Worm (Caenorhabditis elegans): Measurements from ENCODE around the gene C36E6.2.
A peak's percentile ranks its signal among the peaks of the same experiment; 100 is the strongest.

C36E6.2 gene

ce11 chrX:17420585-17421459 lies 30.6 kb upstream of the C36E6.2 start (continued):
- no peak for TF ChIP-seq F49E8.2 (tag; optimal IDR thresholded peaks at IDR 0.05; ENCODE audit: insufficient read depth)
- TF ChIP-seq somi-1 (GFP tag; optimal IDR thresholded peaks at IDR 0.05) = no peak
- no peak for TF ChIP-seq nhr-179 (tag; optimal IDR thresholded peaks at IDR 0.05)
- TF ChIP-seq egrh-3 (GFP tag; IDR thresholded peaks at IDR 0.05) = peak; percentile 74; the same call in 1 of the 2 replicates
- no peak for TF ChIP-seq nfya-2 (GFP tag; IDR thresholded peaks at IDR 0.05)
- TF ChIP-seq mes-4 (tag; optimal IDR thresholded peaks at IDR 0.05) = no peak
- TF ChIP-seq hlh-26 (GFP tag; conservative IDR thresholded peaks at IDR 0.05) = no peak
- no peak for TF ChIP-seq hsf-1 (GFP tag; IDR thresholded peaks at IDR 0.05)
- TF ChIP-seq ets-4 (GFP tag; optimal IDR thresholded peaks at IDR 0.05) = no peak
- no peak for TF ChIP-seq die-1 (tag; optimal IDR thresholded peaks at IDR 0.05)
- no peak for TF ChIP-seq tbp1 (GFP tag; optimal IDR thresholded peaks at IDR 0.05)
- no peak for TF ChIP-seq rec-8 (tag; optimal IDR thresholded peaks at IDR 0.05)
- no peak for TF ChIP-seq C06A6.2 (GFP tag; conservative IDR thresholded peaks at IDR 0.05)
- no peak for TF ChIP-seq ztf-18 (tag; optimal IDR thresholded peaks at IDR 0.05)
- TF ChIP-seq ceh-79 (tag; optimal IDR thresholded peaks at IDR 0.05) = peak; percentile 59
- TF ChIP-seq snpc-3.4 (tag; optimal IDR thresholded peaks at IDR 0.05) = no peak
- no peak for TF ChIP-seq ccch-3 (GFP tag; optimal IDR thresholded peaks at IDR 0.05)
- no peak for TF ChIP-seq mel-28 (tag; optimal IDR thresholded peaks at IDR 0.05; ENCODE audit: borderline replicate concordance)
- no peak for TF ChIP-seq F57A8.1 (GFP tag; optimal IDR thresholded peaks at IDR 0.05)
- no peak for TF ChIP-seq madf-6 (GFP tag; IDR thresholded peaks at IDR 0.05)
- no peak for TF ChIP-seq unc-62 (GFP tag; optimal IDR thresholded peaks at IDR 0.05)
- TF ChIP-seq F55B11.4 (tag; optimal IDR thresholded peaks at IDR 0.05; ENCODE audit: borderline replicate concordance, insufficient read depth) = no peak
- TF ChIP-seq ceh-58 (GFP tag; IDR thresholded peaks at IDR 0.05) = no peak
- peak; percentile 36 for TF ChIP-seq nhr-27 (tag; optimal IDR thresholded peaks at IDR 0.05)
- no peak for TF ChIP-seq attf-6 (GFP tag; IDR thresholded peaks at IDR 0.05)
- TF ChIP-seq let-526 (GFP tag; IDR thresholded peaks at IDR 0.05) = no peak
- peak; percentile 96 for TF ChIP-seq ama-1 (optimal IDR thresholded peaks at IDR 0.05)
- TF ChIP-seq ama-1 (GFP tag; optimal IDR thresholded peaks at IDR 0.05) = no peak
- TF ChIP-seq ztf-25 (GFP tag; IDR thresholded peaks at IDR 0.05) = no peak
- TF ChIP-seq atf-7 (tag; optimal IDR thresholded peaks at IDR 0.05) = no peak
- peak; percentile 2 for TF ChIP-seq ceh-27 (GFP tag; optimal IDR thresholded peaks at IDR 0.05)
- TF ChIP-seq ceh-40 (GFP tag; IDR thresholded peaks at IDR 0.05) = no peak
- TF ChIP-seq mcd-1 (GFP tag; IDR thresholded peaks at IDR 0.05) = no peak
- no peak for TF ChIP-seq hmg-1.2 (GFP tag; IDR thresholded peaks at IDR 0.05)
- TF ChIP-seq T07F8.4 (tag; optimal IDR thresholded peaks at IDR 0.05) = no peak

ce11 chrX:17421532-17422078 lies 29.9 kb upstream of the C36E6.2 start, which contains the start of gene osm-11:
TSS of gene osm-11 (minus strand) at chrX:17421582.
- TF ChIP-seq ceh-27 (GFP tag; optimal IDR thresholded peaks at IDR 0.05) (no peak), egl-18 (GFP tag; IDR thresholded peaks at IDR 0.05) (no peak), let-607 (tag; optimal IDR thresholded peaks at IDR 0.05) (no peak), B0035.1 (tag; optimal IDR thresholded peaks at IDR 0.05) (no peak), F22D6.2 (tag; optimal IDR thresholded peaks at IDR 0.05) (no peak), mcd-1 (GFP tag; IDR thresholded peaks at IDR 0.05) (no peak), rpc-1 (optimal IDR thresholded peaks at IDR 0.05) (no peak), rpc-1 (tag; optimal IDR thresholded peaks at IDR 0.05) (no peak), attf-5 (GFP tag; optimal IDR thresholded peaks at IDR 0.05) (no peak), aptf-3 (GFP tag; IDR thresholded peaks at IDR 0.05) (no peak), repo-1 (tag; optimal IDR thresholded peaks at IDR 0.05) (no peak), B0336.3 (GFP tag; IDR thresholded peaks at IDR 0.05) (no peak), snpc-4 (GFP tag; optimal IDR thresholded peaks at IDR 0.05) (no peak), snpc-4 (tag; optimal IDR thresholded peaks at IDR 0.05) (no peak), madf-10 (tag; optimal IDR thresholded peaks at IDR 0.05) (no peak), bed-2 (GFP tag; IDR thresholded peaks at IDR 0.05) (no peak)

All from whole organism, young adult.